Fruit fly (Drosophila melanogaster) whole organism, pupa: ENCODE measurements around the gene CG11679.
A peak's percentile ranks its signal among the peaks of the same experiment; 100 is the strongest.

Experiments used
- CG10348 ChIP-seq: fragments of 200-800 bp; sonication (Bioruptor generic); IDR thresholded peaks from 2 replicates; pipeline ENCODE4 v1.3.6; 2022; ENCODE audit warnings: missing biosample characterization, missing genetic modification characterization
- CG12605 ChIP-seq: fragments of 200-800 bp; sonication (Bioruptor generic); IDR thresholded peaks from 2 replicates; pipeline ENCODE4 v1.3.6; 2022; ENCODE audit warnings: missing biosample characterization, missing genetic modification characterization
- CG13204 ChIP-seq: fragments of 200-800 bp; sonication (Bioruptor generic); optimal IDR thresholded peaks from 2 replicates; lab custom pipeline; 2018; ENCODE audit warnings: missing biosample characterization, mild to moderate bottlenecking, missing genetic modification characterization, moderate library complexity
- CG14655 ChIP-seq: fragments of 200-800 bp; sonication (Bioruptor generic); optimal IDR thresholded peaks from 3 replicates; lab custom pipeline; 2017; ENCODE audit warnings: mild to moderate bottlenecking, missing biosample characterization, missing genetic modification reagents, missing genetic modification characterization
- CG15710 ChIP-seq: fragments of 200-800 bp; sonication (Bioruptor generic); optimal IDR thresholded peaks from 2 replicates; lab custom pipeline; 2018; ENCODE audit warnings: missing biosample characterization, mild to moderate bottlenecking, missing genetic modification characterization, moderate library complexity
- CG17806 ChIP-seq: fragments of 200-800 bp; sonication (Bioruptor generic); optimal IDR thresholded peaks from 2 replicates; lab custom pipeline; 2018; ENCODE audit warnings: missing biosample characterization, mild to moderate bottlenecking, missing genetic modification characterization, moderate library complexity
- CG32121 ChIP-seq: fragments of 200-800 bp; sonication (Bioruptor generic); IDR thresholded peaks from 2 replicates; pipeline ENCODE4 v1.3.6; 2022; ENCODE audit warnings: missing biosample characterization, missing genetic modification characterization
- CG34367 ChIP-seq: fragments of 200-800 bp; sonication (Bioruptor generic); optimal IDR thresholded peaks from 2 replicates; lab custom pipeline; 2018; ENCODE audit warnings: missing biosample characterization, mild to moderate bottlenecking, missing genetic modification characterization
- CG4496 ChIP-seq: fragments of 200-800 bp; sonication (Bioruptor generic); IDR thresholded peaks from 3 replicates; pipeline ENCODE4 v1.3.6; 2022; ENCODE audit warnings: missing biosample characterization, missing genetic modification characterization
- CG8159 ChIP-seq: fragments of 200-800 bp; sonication (Bioruptor generic); optimal IDR thresholded peaks from 3 replicates; lab custom pipeline; 2018; ENCODE audit warnings: missing biosample characterization, mild to moderate bottlenecking, missing genetic modification characterization, moderate library complexity
- CG8301 ChIP-seq: fragments of 200-800 bp; sonication (Bioruptor generic); optimal IDR thresholded peaks from 2 replicates; lab custom pipeline; 2018; ENCODE audit warnings: missing biosample characterization, mild to moderate bottlenecking, missing genetic modification characterization
- CG9948 ChIP-seq: fragments of 200-800 bp; sonication (Bioruptor generic); optimal IDR thresholded peaks from 2 replicates; lab custom pipeline; 2018; ENCODE audit warnings: missing biosample characterization, mild to moderate bottlenecking, missing genetic modification characterization, moderate library complexity
- D1 ChIP-seq: fragments of 200-800 bp; sonication (Bioruptor generic); optimal IDR thresholded peaks from 2 replicates; lab custom pipeline; 2018; ENCODE audit warnings: missing biosample characterization, mild to moderate bottlenecking, missing genetic modification characterization, moderate library complexity
- EcR ChIP-seq: fragments of 200-800 bp; sonication (Bioruptor generic); optimal IDR thresholded peaks from 3 replicates; lab custom pipeline; 2019; ENCODE audit warnings: missing biosample characterization, missing genetic modification characterization, mild to moderate bottlenecking, moderate library complexity, missing genetic modification reagents
- Ets98B ChIP-seq: fragments of 200-800 bp; sonication (Bioruptor generic); IDR thresholded peaks from 2 replicates; pipeline ENCODE4 v1.3.6; 2022; ENCODE audit warnings: missing biosample characterization, missing genetic modification characterization
- Pif1A ChIP-seq: fragments of 200-800 bp; sonication (Bioruptor generic); optimal IDR thresholded peaks from 3 replicates; lab custom pipeline; 2016; ENCODE audit warnings: missing biosample characterization, missing genetic modification characterization
- Pif1B ChIP-seq: fragments of 200-800 bp; sonication (Bioruptor generic); optimal IDR thresholded peaks from 3 replicates; lab custom pipeline; 2016; ENCODE audit warnings: missing biosample characterization, missing genetic modification characterization
- Snoo ChIP-seq: fragments of 200-800 bp; sonication (Bioruptor generic); optimal IDR thresholded peaks from 3 replicates; lab custom pipeline; 2017; ENCODE audit warnings: missing biosample characterization, mild to moderate bottlenecking, missing genetic modification characterization, inconsistent platforms
- fd96Ca ChIP-seq: fragments of 200-800 bp; sonication (Bioruptor generic); IDR thresholded peaks from 3 replicates; pipeline ENCODE4 v1.3.6; 2022; ENCODE audit warnings: missing biosample characterization, missing genetic modification characterization
- gl ChIP-seq: fragments of 200-800 bp; sonication (Bioruptor generic); optimal IDR thresholded peaks from 2 replicates; lab custom pipeline; 2018; ENCODE audit warnings: missing biosample characterization, mild to moderate bottlenecking, missing genetic modification characterization
- rn ChIP-seq: fragments of 200-800 bp; sonication (Bioruptor generic); IDR thresholded peaks from 2 replicates; pipeline ENCODE4 v1.3.6; 2022; ENCODE audit warnings: missing biosample characterization, missing genetic modification characterization

CG11679 gene

dm6 chrX:15703720-15704206, 35.0 kb downstream of the CG11679 start, which contains the start of the genes Pis and Hap40:
Gene Pis (minus strand): TSS chrX:15703770.
Gene Hap40 (plus strand): TSS chrX:15704125.
- TF ChIP-seq gl (tag; lab: Kevin White, UChicago) (no peak), CG8301 (tag; lab: Kevin White, UChicago) (peak; percentile 50), CG10348 (GFP tag; lab: Robert Waterston, UW) (peak; percentile 29; the same call in 1 of the 2 replicates), Pif1A (GFP tag; lab: Kevin White, UChicago) (no peak), EcR (peak; percentile 38), CG4496 (peak; percentile 68; the same call in 2 of the 3 replicates), rn (GFP tag; lab: Robert Waterston, UW) (no peak), CG12605 (GFP tag; lab: Robert Waterston, UW) (no peak), CG8159 (tag; lab: Kevin White, UChicago) (peak; percentile 69), CG14655 (GFP tag; lab: Kevin White, UChicago) (no peak), Ets98B (GFP tag; lab: Robert Waterston, UW) (peak; percentile 34; the same call in 1 of the 2 replicates), D1 (tag; lab: Kevin White, UChicago) (no peak), CG15710 (tag; lab: Kevin White, UChicago) (peak; percentile 72), fd96Ca (GFP tag; lab: Robert Waterston, UW) (peak; percentile 66; the same call in 2 of the 3 replicates), CG17806 (tag; lab: Kevin White, UChicago) (peak; percentile 56), CG34367 (peak; percentile 61), Snoo (tag; lab: Kevin White, UChicago) (peak; percentile 59), CG32121 (GFP tag; lab: Robert Waterston, UW) (peak; percentile 57), Pif1B (GFP tag; lab: Kevin White, UChicago) (no peak), CG9948 (tag; lab: Kevin White, UChicago) (peak; percentile 68), CG13204 (GFP tag; lab: Kevin White, UChicago) (no peak)

dm6 chrX:15701047-15701446, 37.7 kb downstream of the CG11679 start, which contains the start of gene CG9240:
Gene CG9240 (minus strand): TSS chrX:15701259.
- TF ChIP-seq D1 (tag; lab: Kevin White, UChicago) (no peak), CG13204 (GFP tag; lab: Kevin White, UChicago) (no peak), Pif1B (GFP tag; lab: Kevin White, UChicago) (no peak), EcR (no peak), CG10348 (GFP tag; lab: Robert Waterston, UW) (no peak)
- TF ChIP-seq, all 21 proteins: peak for 0

DNA sequence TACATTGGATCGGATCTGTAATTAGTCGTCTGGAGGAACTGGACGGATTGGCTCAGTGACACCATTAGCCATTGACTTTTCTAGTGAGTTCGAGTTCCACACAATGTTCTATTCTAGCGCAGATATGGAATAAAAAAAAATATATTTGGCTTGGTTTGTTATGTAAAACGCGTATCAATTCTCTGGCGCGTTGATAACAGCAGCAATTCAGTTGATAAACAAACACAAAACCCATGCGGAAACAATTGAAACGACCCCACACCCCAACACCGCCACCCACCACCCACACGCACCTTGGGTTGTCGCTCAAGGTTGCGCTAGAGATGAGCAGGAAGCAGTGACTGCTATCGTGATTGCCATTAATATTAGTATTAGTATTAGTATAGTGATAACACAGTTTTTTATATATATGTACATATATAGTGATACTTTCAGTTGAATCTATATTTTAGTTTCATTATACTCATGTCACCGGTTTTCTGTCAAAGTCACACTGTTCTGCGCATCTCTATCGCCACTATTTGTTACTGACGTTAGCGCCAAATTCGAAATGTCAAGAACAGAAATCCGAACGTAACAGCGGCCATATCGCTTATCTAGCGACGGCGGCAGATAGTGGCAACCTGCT, 41.1 kb downstream of the CG11679 start:
- TF ChIP-seq gl (tag; lab: Kevin White, UChicago) (peak; percentile 76), Pif1A (GFP tag; lab: Kevin White, UChicago) (no peak), rn (GFP tag; lab: Robert Waterston, UW) (peak; percentile 76), CG4496 (peak; percentile 94), CG32121 (GFP tag; lab: Robert Waterston, UW) (peak; percentile 95), EcR (peak; percentile 2), CG14655 (GFP tag; lab: Kevin White, UChicago) (peak; percentile 92), D1 (tag; lab: Kevin White, UChicago) (peak; percentile 67), Snoo (tag; lab: Kevin White, UChicago) (peak; percentile 84), fd96Ca (GFP tag; lab: Robert Waterston, UW) (peak; percentile 90), CG10348 (GFP tag; lab: Robert Waterston, UW) (peak; percentile 67), Pif1B (GFP tag; lab: Kevin White, UChicago) (peak; percentile 83), CG13204 (GFP tag; lab: Kevin White, UChicago) (no peak), CG17806 (tag; lab: Kevin White, UChicago) (peak; percentile 86), CG12605 (GFP tag; lab: Robert Waterston, UW) (peak; percentile 64), CG8301 (tag; lab: Kevin White, UChicago) (peak; percentile 89), CG34367 (peak; percentile 75), CG8159 (tag; lab: Kevin White, UChicago) (peak; percentile 88), CG9948 (tag; lab: Kevin White, UChicago) (peak; percentile 84), Ets98B (GFP tag; lab: Robert Waterston, UW) (peak; percentile 92), CG15710 (tag; lab: Kevin White, UChicago) (peak; percentile 82)

DNA sequence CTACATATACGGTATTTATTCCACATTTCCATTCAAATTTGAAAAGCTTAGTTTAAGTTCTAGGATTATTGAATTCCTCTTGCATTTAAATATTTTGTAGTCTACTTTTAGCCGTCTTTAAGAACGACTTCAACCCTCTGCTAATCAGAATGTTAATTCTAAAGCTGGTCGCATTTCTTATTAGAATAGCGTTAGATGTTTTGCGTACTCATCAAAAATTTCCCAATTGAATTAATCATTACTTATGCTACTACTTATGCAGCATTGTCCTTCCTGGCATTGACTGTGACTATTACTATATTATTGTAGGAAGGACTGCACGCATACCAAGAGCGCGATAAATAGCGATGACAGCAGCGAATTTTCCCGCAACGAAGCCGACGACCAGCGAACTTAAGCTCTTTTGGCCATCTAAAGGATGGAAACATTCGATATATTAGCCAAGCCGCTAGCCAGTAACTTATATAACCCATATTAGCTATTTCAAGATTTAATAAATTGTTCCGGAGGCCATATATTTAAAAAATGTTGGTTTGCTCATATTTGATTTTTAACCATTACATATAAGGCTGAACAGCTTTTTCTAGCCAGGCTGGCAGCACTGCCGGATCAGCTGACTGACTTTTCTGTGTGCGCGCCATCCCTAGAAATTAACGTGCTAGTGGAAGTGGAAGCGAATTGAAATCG, 41.8 kb downstream of the CG11679 start, which contains the start of gene CG8128:
Gene CG8128 (plus strand): TSS at position 641 of the 687 bp plus-strand sequence.
- TF ChIP-seq CG4496 (peak; percentile 29; the same call in 2 of the 3 replicates), D1 (tag; lab: Kevin White, UChicago) (peak; percentile 41), CG13204 (GFP tag; lab: Kevin White, UChicago) (no peak)

DNA sequence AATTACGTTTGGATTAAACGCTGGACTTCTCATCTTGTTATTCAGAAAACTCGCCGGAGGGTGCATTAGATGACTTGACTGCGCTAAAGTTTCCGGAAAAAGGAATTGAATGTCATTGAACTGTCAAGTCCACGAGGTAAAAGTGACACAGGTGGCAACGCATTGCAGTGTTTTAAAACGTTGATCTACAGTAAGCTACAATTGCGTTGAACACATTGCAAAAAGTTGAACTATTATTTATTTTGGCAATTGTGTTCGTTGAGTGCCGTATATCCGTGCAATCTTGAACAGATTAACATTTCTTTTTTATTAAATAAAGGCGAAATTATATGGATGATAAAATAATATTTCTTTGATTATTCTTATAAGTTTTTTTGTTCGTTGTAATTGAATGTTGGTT, 50.0 kb downstream of the CG11679 start, which contains the start of gene CG15599:
Gene CG15599 (minus strand): TSS at position 101 of the 400 bp plus-strand sequence.
- no peak for TF ChIP-seq CG12605 (GFP tag; lab: Robert Waterston, UW)
- no peak for TF ChIP-seq CG15710 (tag; lab: Kevin White, UChicago)
- no peak for TF ChIP-seq CG4496
- no peak for TF ChIP-seq CG8301 (tag; lab: Kevin White, UChicago)
- no peak for TF ChIP-seq CG9948 (tag; lab: Kevin White, UChicago)
- no peak for TF ChIP-seq Pif1A (GFP tag; lab: Kevin White, UChicago)
- TF ChIP-seq Pif1B (GFP tag; lab: Kevin White, UChicago), result no peak
- no peak for TF ChIP-seq rn (GFP tag; lab: Robert Waterston, UW)
- no peak for TF ChIP-seq gl (tag; lab: Kevin White, UChicago)
- TF ChIP-seq CG32121 (GFP tag; lab: Robert Waterston, UW), result no peak
- no peak for TF ChIP-seq CG14655 (GFP tag; lab: Kevin White, UChicago)
- TF ChIP-seq fd96Ca (GFP tag; lab: Robert Waterston, UW), result no peak
- TF ChIP-seq CG13204 (GFP tag; lab: Kevin White, UChicago), result no peak
